Worm (Caenorhabditis elegans) whole organism, L2 larva: ENCODE results near the gene acs-2.

ENCODE experiments used
- C34F6.9 ChIP-seq: fragments of 150-350 bp; optimal IDR thresholded peaks from 2 replicates; lab custom pipeline; 2014; ENCODE audit warnings: missing biosample characterization, missing genetic modification characterization
- R02D3.7 ChIP-seq: fragments of 150-350 bp; optimal IDR thresholded peaks from 2 replicates; lab custom pipeline; 2014; ENCODE audit warnings: missing biosample characterization, missing genetic modification characterization
- Y55F3AM.14 ChIP-seq: fragments of 200-800 bp; sonication (Bioruptor generic); optimal IDR thresholded peaks from 2 replicates; lab custom pipeline; 2018; ENCODE audit warnings: mild to moderate bottlenecking, missing genetic modification characterization, missing compliant biosample characterization
- ZK546.5 ChIP-seq: sonication (generic microtip); optimal IDR thresholded peaks from 2 replicates; lab custom pipeline; 2017; ENCODE audit warnings: missing biosample characterization, missing genetic modification characterization
- alr-1 ChIP-seq: fragments of 150-350 bp; optimal IDR thresholded peaks from 2 replicates; lab custom pipeline; 2014; ENCODE audit warnings: missing biosample characterization, missing genetic modification characterization
- aly-2 ChIP-seq: fragments of 150-350 bp; optimal IDR thresholded peaks from 2 replicates; lab custom pipeline; 2014; ENCODE audit warnings: missing biosample characterization, missing genetic modification characterization
- blmp-1 ChIP-seq: sonication (generic microtip); optimal IDR thresholded peaks from 2 replicates; lab custom pipeline; 2017; ENCODE audit warnings: missing genetic modification characterization, mild to moderate bottlenecking, missing compliant biosample characterization, antibody characterized with exemption, moderate library complexity; ENCODE audit not compliant: insufficient read depth
- ceh-16 ChIP-seq: fragments of 150-350 bp; optimal IDR thresholded peaks from 2 replicates; lab custom pipeline; 2014; ENCODE audit warnings: missing biosample characterization, missing genetic modification characterization
- crh-2 ChIP-seq: sonication (generic microtip); optimal IDR thresholded peaks from 2 replicates; lab custom pipeline; 2017; ENCODE audit warnings: missing biosample characterization, missing genetic modification characterization
- dmd-4 ChIP-seq: sonication (generic microtip); optimal IDR thresholded peaks from 2 replicates; lab custom pipeline; 2017; ENCODE audit warnings: missing biosample characterization, missing genetic modification characterization
- gmeb-1 ChIP-seq: fragments of 150-350 bp; optimal IDR thresholded peaks from 2 replicates; lab custom pipeline; 2014; ENCODE audit warnings: missing biosample characterization, missing genetic modification characterization
- lin-11 ChIP-seq: fragments of 150-350 bp; sonication (generic microtip); optimal IDR thresholded peaks from 2 replicates; lab custom pipeline; 2014; ENCODE audit warnings: missing biosample characterization, missing genetic modification characterization, inconsistent platforms, mixed read lengths
- lin-13 ChIP-seq: fragments of 150-350 bp; optimal IDR thresholded peaks from 2 replicates; lab custom pipeline; 2014; ENCODE audit warnings: missing biosample characterization, missing genetic modification reagents, missing genetic modification characterization
- lsy-2 ChIP-seq, 2 experiments: fragments of 150-350 bp in 1 of 2; sonication (generic microtip) in 1 of 2; optimal IDR thresholded peaks; 2 replicates each; lab custom pipeline; 2014 to 2017; ENCODE audit warnings: missing biosample characterization in 2 of 2, missing genetic modification characterization in 2 of 2
- mbf-1 ChIP-seq: sonication (generic microtip); optimal IDR thresholded peaks from 2 replicates; lab custom pipeline; 2017; ENCODE audit warnings: missing biosample characterization, missing genetic modification characterization
- nhr-12 ChIP-seq: fragments of 150-350 bp; optimal IDR thresholded peaks from 2 replicates; lab custom pipeline; 2014; ENCODE audit warnings: missing biosample characterization, missing genetic modification characterization
- nhr-129 ChIP-seq: fragments of 150-350 bp; optimal IDR thresholded peaks from 2 replicates; lab custom pipeline; 2014; ENCODE audit warnings: missing biosample characterization, missing genetic modification characterization
- nhr-237 ChIP-seq: fragments of 150-350 bp; optimal IDR thresholded peaks from 2 replicates; lab custom pipeline; 2014; ENCODE audit warnings: missing biosample characterization, missing genetic modification characterization
- nhr-25 ChIP-seq: fragments of 150-350 bp; sonication (generic microtip); optimal IDR thresholded peaks from 3 replicates; lab custom pipeline; 2014; ENCODE audit warnings: missing biosample characterization, missing genetic modification characterization
- nhr-6 ChIP-seq: fragments of 150-350 bp; optimal IDR thresholded peaks from 2 replicates; lab custom pipeline; 2014; ENCODE audit warnings: missing biosample characterization, missing genetic modification characterization
- nhr-77 ChIP-seq: fragments of 150-350 bp; optimal IDR thresholded peaks from 2 replicates; lab custom pipeline; 2014; ENCODE audit warnings: missing biosample characterization, missing genetic modification characterization
- peb-1 ChIP-seq: fragments of 150-350 bp; optimal IDR thresholded peaks from 2 replicates; lab custom pipeline; 2014; ENCODE audit warnings: missing biosample characterization, missing genetic modification characterization
- sem-4 ChIP-seq: fragments of 150-350 bp; optimal IDR thresholded peaks from 2 replicates; lab custom pipeline; 2014; ENCODE audit warnings: missing biosample characterization, missing genetic modification reagents, missing genetic modification characterization
- skn-1 ChIP-seq: sonication (generic microtip); optimal IDR thresholded peaks from 2 replicates; lab custom pipeline; 2017; ENCODE audit warnings: missing biosample characterization, missing genetic modification characterization
- sma-3 ChIP-seq: sonication (generic microtip); optimal IDR thresholded peaks from 2 replicates; lab custom pipeline; 2016; ENCODE audit warnings: missing genetic modification reagents, missing genetic modification characterization, missing compliant biosample characterization
- sma-9 ChIP-seq, 2 experiments: fragments of 150-350 bp in 1 of 2; sonication (generic microtip) in 1 of 2; optimal IDR thresholded peaks; 2 replicates each; lab custom pipeline; 2014 to 2016; ENCODE audit warnings: missing genetic modification characterization in 2 of 2, mild to moderate bottlenecking in 1 of 2, missing biosample characterization in 1 of 2, missing compliant biosample characterization in 1 of 2, missing genetic modification reagents in 1 of 2, moderate library complexity in 1 of 2
- snpc-4 ChIP-seq: fragments of 150-350 bp; optimal IDR thresholded peaks from 2 replicates; lab custom pipeline; 2014; ENCODE audit warnings: missing biosample characterization, missing genetic modification characterization
- unc-39 ChIP-seq: fragments of 150-350 bp; optimal IDR thresholded peaks from 2 replicates; lab custom pipeline; 2014; ENCODE audit warnings: missing biosample characterization, missing genetic modification characterization
- unc-55 ChIP-seq: fragments of 150-350 bp; sonication (generic microtip); optimal IDR thresholded peaks from 3 replicates; lab custom pipeline; 2014; ENCODE audit warnings: missing biosample characterization, missing genetic modification reagents, missing genetic modification characterization
- unc-62 ChIP-seq: fragments of 150-350 bp; optimal IDR thresholded peaks from 2 replicates; lab custom pipeline; 2014; ENCODE audit warnings: missing biosample characterization, missing genetic modification reagents, missing genetic modification characterization
- zag-1 ChIP-seq: fragments of 150-350 bp; optimal IDR thresholded peaks from 2 replicates; lab custom pipeline; 2014; ENCODE audit warnings: missing biosample characterization, missing genetic modification characterization
- ztf-11 ChIP-seq: sonication (generic microtip); optimal IDR thresholded peaks from 2 replicates; lab custom pipeline; 2017; ENCODE audit warnings: missing biosample characterization, missing genetic modification characterization
- ztf-4 ChIP-seq: fragments of 150-350 bp; optimal IDR thresholded peaks from 2 replicates; lab custom pipeline; 2014; ENCODE audit warnings: missing biosample characterization, missing genetic modification characterization

Gene acs-2

ce11 chrV:15571006-15571526 is 3.9 kb downstream of the acs-2 start, which contains the start of gene fbxa-95:
TSS of gene fbxa-95 (plus strand) at chrV:15571476.
- no peak for TF ChIP-seq zag-1
- TF ChIP-seq lsy-2 (tag; optimal IDR thresholded peaks at IDR 0.05; lab: Kevin White, UChicago), result no peak
- TF ChIP-seq, all 48 proteins: peak for 0

ce11 chrV:15572613-15573012 is 5.4 kb downstream of the acs-2 start, which contains the start of gene fbxa-94:
TSS of gene fbxa-94 (plus strand) at chrV:15572913.
- TF ChIP-seq R02D3.7 (tag; lab: Kevin White, UChicago) (no peak), nhr-77 (no peak), nhr-6 (tag; lab: Kevin White, UChicago) (no peak), unc-55 (no peak), nhr-25 (tag; lab: Kevin White, UChicago) (no peak), alr-1 (tag; lab: Kevin White, UChicago) (no peak), unc-39 (tag; lab: Kevin White, UChicago) (no peak)

- TF ChIP-seq lin-11 (tag; lab: Kevin White, UChicago), result no peak
- no peak for TF ChIP-seq dmd-4 (tag; lab: Kevin White, UChicago)
- TF ChIP-seq nhr-77, result no peak
- no peak for TF ChIP-seq unc-62 (GFP tag; lab: Kevin White, UChicago)
- TF ChIP-seq aly-2 (tag; lab: Kevin White, UChicago), result no peak
- TF ChIP-seq nhr-237, result no peak
- TF ChIP-seq nhr-12 (tag; lab: Kevin White, UChicago), result no peak
- TF ChIP-seq zag-1, result no peak
- TF ChIP-seq sem-4, result no peak
- TF ChIP-seq C34F6.9 (tag; lab: Kevin White, UChicago), result no peak
- TF ChIP-seq peb-1, result no peak
- TF ChIP-seq R02D3.7 (tag; lab: Kevin White, UChicago), result no peak
- TF ChIP-seq unc-55, result no peak
- TF ChIP-seq lin-13, result no peak
- TF ChIP-seq skn-1, result no peak
- TF ChIP-seq ceh-16 (tag; lab: Kevin White, UChicago), result no peak
- TF ChIP-seq mbf-1 (tag; lab: Kevin White, UChicago), result no peak
- TF ChIP-seq ZK546.5 (tag; lab: Kevin White, UChicago), result no peak
- no peak for TF ChIP-seq blmp-1 (tag; lab: Kevin White, UChicago)
These were observed 8.1 kb downstream of the acs-2 start, which contains the start of gene mdt-28 for ce11 chrV:15575305-15575704. TSS of gene mdt-28 (minus strand) at chrV:15575405.

- TF ChIP-seq nhr-237, result no peak
- peak; percentile 34 for TF ChIP-seq nhr-25 (tag; lab: Kevin White, UChicago)
These were observed 10.3 kb downstream of the acs-2 start, which contains the start of gene atx-3 for ce11 chrV:15577395-15577896. TSS of gene atx-3 (minus strand) at chrV:15577445.

- TF ChIP-seq lin-11 (tag; lab: Kevin White, UChicago) (no peak), Y55F3AM.14 (GFP tag; lab: Kevin White, UChicago) (no peak), nhr-129 (peak; percentile 66), nhr-237 (no peak), R02D3.7 (tag; lab: Kevin White, UChicago) (peak; percentile 87), lsy-2 (tag; optimal IDR thresholded peaks at IDR 0.05; lab: Kevin White, UChicago) (peak in 1 of 2 experiments; percentile 74), sma-3 (GFP tag; lab: Kevin White, UChicago) (peak; percentile 4), ztf-4 (no peak), ztf-11 (tag; lab: Kevin White, UChicago) (no peak), unc-55 (peak; percentile 62), crh-2 (tag; lab: Kevin White, UChicago) (peak; percentile 32), C34F6.9 (tag; lab: Kevin White, UChicago) (peak; percentile 55), snpc-4 (tag; lab: Kevin White, UChicago) (peak; percentile 36), dmd-4 (tag; lab: Kevin White, UChicago) (no peak), gmeb-1 (tag; lab: Kevin White, UChicago) (peak; percentile 90), lin-13 (peak; percentile 35), sma-9 (GFP tag; optimal IDR thresholded peaks at IDR 0.05; lab: Kevin White, UChicago) (peak; percentile 39), sma-9 (tag; optimal IDR thresholded peaks at IDR 0.05; lab: Kevin White, UChicago) (no peak)
These were observed 11.2 kb downstream of the acs-2 start, which contains the start of gene F28F8.9 for ce11 chrV:15578386-15578785. TSS of gene F28F8.9 (minus strand) at chrV:15578673.
